Worm (Caenorhabditis elegans): ENCODE data around the gene fmo-4.

fmo-4 gene

DNA sequence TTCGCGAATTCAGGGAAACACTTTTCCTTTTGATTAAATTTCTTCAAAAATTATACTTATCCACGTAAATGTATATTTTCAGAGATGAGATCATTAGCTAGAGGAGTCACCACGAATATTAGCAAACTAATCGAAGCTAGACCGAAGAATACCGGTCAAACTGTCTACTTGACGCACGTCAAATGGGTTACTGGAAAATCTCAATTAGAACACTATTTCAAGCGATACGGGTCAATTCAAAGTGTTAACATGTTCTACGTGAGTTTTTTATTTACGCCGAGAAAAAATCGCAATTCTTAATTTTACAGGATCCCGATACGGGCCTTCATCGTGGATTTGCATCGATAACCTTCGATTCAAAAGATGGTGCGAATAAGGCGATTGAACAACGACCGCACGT, 40.7 kb downstream of the fmo-4 start, which contains the start of gene slrp-1:
TSS of gene slrp-1 (plus strand) at position 83 of the 400 bp plus-strand sequence.
- TF ChIP-seq T22C8.4 (GFP tag; IDR thresholded peaks at IDR 0.05), result no peak
- no peak for TF ChIP-seq med-1 (GFP tag; optimal IDR thresholded peaks at IDR 0.05; ENCODE audit: insufficient read depth)
- TF ChIP-seq tab-1 (GFP tag; IDR thresholded peaks at IDR 0.05), result no peak
- no peak for TF ChIP-seq cog-1 (tag; optimal IDR thresholded peaks at IDR 0.05)
- TF ChIP-seq ztf-29 (GFP tag; IDR thresholded peaks at IDR 0.05), result no peak
- TF ChIP-seq ztf-23 (GFP tag; IDR thresholded peaks at IDR 0.05), result no peak
- TF ChIP-seq flt-1 (GFP tag; IDR thresholded peaks at IDR 0.05), result no peak

DNA sequence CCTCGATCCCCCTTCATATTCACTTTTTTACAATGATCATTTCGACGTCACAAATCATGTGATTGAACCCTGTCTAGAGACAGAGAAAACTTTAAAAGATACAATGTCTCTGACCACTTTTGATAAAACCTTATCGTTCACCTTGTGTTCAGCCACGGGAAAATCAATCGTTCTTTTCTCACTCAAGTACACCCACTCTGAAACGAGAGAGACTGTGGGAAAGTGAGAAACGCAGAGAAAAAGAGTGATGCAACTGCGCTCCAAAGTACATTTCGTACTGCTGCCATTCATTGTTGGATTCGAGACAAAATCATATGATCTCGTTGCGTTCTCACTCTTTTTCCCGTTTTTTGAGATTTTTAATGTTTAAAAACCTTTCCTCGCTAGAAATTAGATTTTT, 41.3 kb downstream of the fmo-4 start:
- 0 out of 2 replicates have a peak, but pooled peaks have one; percentile 9 for TF ChIP-seq T22C8.4 (GFP tag; IDR thresholded peaks at IDR 0.05)
- TF ChIP-seq klf-2 (GFP tag; conservative IDR thresholded peaks at IDR 0.05), result no peak

DNA sequence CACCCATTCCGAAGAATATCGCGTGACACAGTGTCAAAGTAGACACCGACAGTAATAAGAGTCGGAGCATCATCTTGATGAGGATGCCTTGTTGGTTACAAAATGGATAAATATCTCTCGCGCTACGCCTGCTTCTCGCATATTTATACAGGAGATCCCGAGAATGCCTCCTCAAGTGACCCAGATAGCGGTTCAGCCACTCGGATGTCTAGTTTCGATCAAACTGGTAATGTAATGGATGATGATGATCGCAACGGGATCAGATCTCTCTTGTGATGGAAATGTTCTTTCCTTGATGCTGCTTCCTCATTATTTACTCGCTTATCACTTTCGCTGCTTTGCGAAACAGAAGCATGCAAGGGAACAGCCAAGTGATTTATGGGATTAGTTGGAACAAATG, 42.7 kb downstream of the fmo-4 start, which contains the start of gene grl-17:
TSS of gene grl-17 (minus strand) at position 101 of the 400 bp plus-strand sequence.
- TF ChIP-seq ztf-23 (GFP tag; IDR thresholded peaks at IDR 0.05) (no peak), klf-2 (GFP tag; conservative IDR thresholded peaks at IDR 0.05) (no peak), ztf-29 (GFP tag; IDR thresholded peaks at IDR 0.05) (no peak)

DNA sequence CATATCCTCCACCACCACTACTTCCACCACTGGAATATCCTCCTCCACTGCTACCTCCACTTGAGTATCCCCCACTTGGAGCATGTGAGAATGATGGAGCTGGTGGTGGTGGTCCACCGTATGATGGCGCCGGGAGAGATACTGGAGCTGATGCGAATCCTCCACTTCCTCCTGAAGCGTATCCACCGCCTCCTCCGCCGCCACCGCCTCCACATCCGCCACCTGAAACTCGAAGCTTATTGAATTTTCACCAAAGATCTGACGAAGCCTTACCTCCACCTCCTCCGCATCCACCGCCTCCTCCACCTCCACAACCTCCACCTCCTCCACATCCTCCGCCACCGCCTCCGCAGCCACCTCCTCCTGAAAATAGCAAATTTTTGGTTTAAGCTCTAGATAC, 43.8 kb downstream of the fmo-4 start:
- TF ChIP-seq klf-2 (GFP tag; conservative IDR thresholded peaks at IDR 0.05) (no peak), ztf-29 (GFP tag; IDR thresholded peaks at IDR 0.05) (no peak), ztf-23 (GFP tag; IDR thresholded peaks at IDR 0.05) (no peak), ref-1 (GFP tag; conservative IDR thresholded peaks at IDR 0.05) (no peak), T22C8.4 (GFP tag; IDR thresholded peaks at IDR 0.05) (no peak), cog-1 (tag; optimal IDR thresholded peaks at IDR 0.05) (no peak), tab-1 (GFP tag; IDR thresholded peaks at IDR 0.05) (no peak), med-1 (GFP tag; optimal IDR thresholded peaks at IDR 0.05; ENCODE audit: insufficient read depth) (no peak), flt-1 (GFP tag; IDR thresholded peaks at IDR 0.05) (no peak)

DNA sequence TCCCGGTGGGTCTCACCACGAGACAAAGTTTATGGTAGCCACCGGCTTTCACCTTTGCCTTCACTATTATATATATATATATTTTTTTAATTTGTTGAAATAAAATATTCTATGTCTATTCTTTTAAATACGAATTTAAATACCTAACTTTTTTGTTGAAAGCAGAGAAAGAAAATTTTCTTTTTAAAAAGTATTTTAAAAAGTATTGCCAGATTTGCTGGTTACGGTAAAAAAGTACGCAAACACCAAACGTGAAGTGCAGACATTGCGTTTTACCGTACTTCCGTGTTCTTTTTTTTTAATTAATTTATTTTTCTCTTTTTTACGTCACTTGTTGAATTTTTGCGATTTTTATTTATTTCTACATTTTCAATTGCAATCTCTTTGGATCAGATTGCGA, 46.5 kb downstream of the fmo-4 start, which contains the start of gene C56A3.8:
TSS of gene C56A3.8 (plus strand) at position 301 of the 400 bp plus-strand sequence.
- TF ChIP-seq T22C8.4 (GFP tag; IDR thresholded peaks at IDR 0.05) (no peak), ztf-29 (GFP tag; IDR thresholded peaks at IDR 0.05) (no peak), med-1 (GFP tag; optimal IDR thresholded peaks at IDR 0.05; ENCODE audit: insufficient read depth) (no peak), tab-1 (GFP tag; IDR thresholded peaks at IDR 0.05) (no peak), klf-2 (GFP tag; conservative IDR thresholded peaks at IDR 0.05) (no peak), ref-1 (GFP tag; conservative IDR thresholded peaks at IDR 0.05) (no peak), cog-1 (tag; optimal IDR thresholded peaks at IDR 0.05) (no peak), ztf-23 (GFP tag; IDR thresholded peaks at IDR 0.05) (no peak), flt-1 (GFP tag; IDR thresholded peaks at IDR 0.05) (no peak)

DNA sequence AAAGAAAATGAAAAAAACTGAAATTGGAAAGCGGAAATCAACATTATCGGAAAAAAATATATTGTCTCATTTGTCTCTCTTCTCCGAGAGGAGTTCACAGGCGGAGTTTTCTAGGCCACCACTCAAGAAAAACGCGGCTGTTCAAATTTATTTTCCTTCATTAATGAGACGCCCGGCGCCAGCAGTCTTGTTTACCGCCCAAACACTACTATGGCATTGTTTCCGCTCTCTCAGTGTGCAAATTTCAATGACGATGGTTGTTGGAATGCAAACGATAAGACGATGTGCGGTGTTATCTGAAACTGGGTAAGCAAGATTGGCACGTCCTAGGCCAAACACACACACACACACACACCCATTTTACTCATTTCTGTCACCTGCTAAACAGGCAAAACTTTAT, 49.8 kb downstream of the fmo-4 start, which contains the start of gene cav-2:
TSS of gene cav-2 (plus strand) at position 359 of the 400 bp plus-strand sequence.
- TF ChIP-seq flt-1 (GFP tag; IDR thresholded peaks at IDR 0.05) (peak; percentile 87), tab-1 (GFP tag; IDR thresholded peaks at IDR 0.05) (no peak), med-1 (GFP tag; optimal IDR thresholded peaks at IDR 0.05; ENCODE audit: insufficient read depth) (no peak), ztf-23 (GFP tag; IDR thresholded peaks at IDR 0.05) (peak; percentile 73), klf-2 (GFP tag; conservative IDR thresholded peaks at IDR 0.05) (peak; percentile 56; the same call in 1 of the 2 replicates), cog-1 (tag; optimal IDR thresholded peaks at IDR 0.05) (peak; percentile 3)

DNA sequence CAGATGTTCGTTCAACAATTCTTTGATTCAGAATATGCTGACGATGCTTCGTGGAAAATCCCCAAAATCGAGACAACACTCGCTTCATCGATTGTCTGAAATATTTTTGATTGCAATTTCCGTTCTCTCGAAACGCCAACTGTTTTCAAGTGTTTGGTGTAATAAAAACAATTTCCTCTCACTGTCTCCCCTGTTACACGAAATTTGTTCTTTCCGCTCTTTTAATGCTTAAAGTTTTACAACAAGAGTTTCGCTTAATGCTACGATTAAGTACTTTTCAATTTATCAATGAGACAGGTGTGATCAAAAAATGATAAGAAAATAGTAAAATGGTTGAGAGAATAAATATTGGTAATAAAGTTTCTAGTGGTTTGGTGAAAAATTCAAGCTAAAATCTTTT, 50.2 kb downstream of the fmo-4 start, which contains the start of gene C56A3.6:
TSS of gene C56A3.6 (minus strand) at position 101 of the 400 bp plus-strand sequence.
- no peak for TF ChIP-seq T22C8.4 (GFP tag; IDR thresholded peaks at IDR 0.05)
- no peak for TF ChIP-seq cog-1 (tag; optimal IDR thresholded peaks at IDR 0.05)
- TF ChIP-seq ref-1 (GFP tag; conservative IDR thresholded peaks at IDR 0.05), result no peak
- TF ChIP-seq flt-1 (GFP tag; IDR thresholded peaks at IDR 0.05), result no peak
- no peak for TF ChIP-seq med-1 (GFP tag; optimal IDR thresholded peaks at IDR 0.05; ENCODE audit: insufficient read depth)
- no peak for TF ChIP-seq tab-1 (GFP tag; IDR thresholded peaks at IDR 0.05)
- no peak for TF ChIP-seq ztf-23 (GFP tag; IDR thresholded peaks at IDR 0.05)
- no peak for TF ChIP-seq ztf-29 (GFP tag; IDR thresholded peaks at IDR 0.05)
- TF ChIP-seq klf-2 (GFP tag; conservative IDR thresholded peaks at IDR 0.05), result no peak
